Worm (Caenorhabditis elegans) whole organism, L4 larva: ENCODE measurements around the gene npr-4.

Source experiments
- D1046.2 ChIP-seq: fragments of 200-800 bp; sonication (Bioruptor generic); IDR thresholded peaks from 2 replicates; pipeline ENCODE4 v1.3.6; 2022; ENCODE audit warnings: missing genetic modification characterization, missing compliant biosample characterization
- F44E2.7 ChIP-seq: fragments of 200-800 bp; sonication (Bioruptor generic); IDR thresholded peaks from 2 replicates; pipeline ENCODE4 v2.1.2; 2022; ENCODE audit warnings: missing genetic modification characterization, missing compliant biosample characterization
- Y75B8A.6 ChIP-seq: fragments of 200-800 bp; sonication (Bioruptor generic); IDR thresholded peaks from 2 replicates; pipeline ENCODE4 v1.3.6; 2022; ENCODE audit warnings: missing genetic modification reagents, missing genetic modification characterization, missing compliant biosample characterization
- aha-1 ChIP-seq: fragments of 150-350 bp; peaks from one replicate; lab custom pipeline; 2014; ENCODE audit warnings: missing biosample characterization, missing genetic modification characterization
- ama-1 ChIP-seq: fragments of 150-350 bp; optimal IDR thresholded peaks from 2 replicates; lab custom pipeline; 2014; ENCODE audit warnings: inconsistent platforms, mixed read lengths
- ceh-28 ChIP-seq: fragments of 150-350 bp; optimal IDR thresholded peaks from 2 replicates; lab custom pipeline; 2014; ENCODE audit warnings: missing biosample characterization, missing genetic modification reagents, missing genetic modification characterization
- cey-2 ChIP-seq: sonication (generic microtip); optimal IDR thresholded peaks from 3 replicates; lab custom pipeline; 2017; ENCODE audit warnings: missing genetic modification characterization, mild to moderate bottlenecking, missing compliant biosample characterization, antibody characterized with exemption, borderline replicate concordance; ENCODE audit not compliant: insufficient read depth
- daf-16 ChIP-seq, 3 experiments: sonication (generic microtip); optimal IDR thresholded peaks; 2 replicates each; lab custom pipeline; 2016 to 2017; ENCODE audit warnings: missing genetic modification characterization in 3 of 3, missing genetic modification reagents in 3 of 3, mild to moderate bottlenecking in 2 of 3, missing compliant biosample characterization in 2 of 3, missing biosample characterization in 1 of 3, moderate library complexity in 1 of 3
- daf-8 ChIP-seq: fragments of 200-800 bp; sonication (Bioruptor generic); IDR thresholded peaks from 2 replicates; pipeline ENCODE4 v1.3.6; 2022; ENCODE audit warnings: missing genetic modification characterization, missing compliant biosample characterization
- dmd-6 ChIP-seq: fragments of 200-800 bp; sonication (Bioruptor generic); IDR thresholded peaks from 2 replicates; pipeline ENCODE4 v1.3.6; 2022; ENCODE audit warnings: missing genetic modification reagents, missing genetic modification characterization, missing compliant biosample characterization
- dve-1 ChIP-seq: sonication (generic microtip); optimal IDR thresholded peaks from 2 replicates; lab custom pipeline; 2017; ENCODE audit warnings: antibody characterized with exemption, mild to moderate bottlenecking, missing genetic modification characterization, missing compliant biosample characterization; ENCODE audit not compliant: insufficient read depth
- fkh-10 ChIP-seq: fragments of 150-350 bp; optimal IDR thresholded peaks from 2 replicates; lab custom pipeline; 2014; ENCODE audit warnings: missing biosample characterization, missing genetic modification reagents, missing genetic modification characterization
- fos-1 ChIP-seq: fragments of 150-350 bp; optimal IDR thresholded peaks from 2 replicates; lab custom pipeline; 2014; ENCODE audit warnings: missing biosample characterization, missing genetic modification characterization
- hlh-11 ChIP-seq: fragments of 200-800 bp; sonication (Bioruptor generic); optimal IDR thresholded peaks from 2 replicates; lab custom pipeline; 2018; ENCODE audit warnings: mild to moderate bottlenecking, missing genetic modification characterization, missing compliant biosample characterization
- hmg-1.1 ChIP-seq: fragments of 200-800 bp; sonication (Bioruptor generic); IDR thresholded peaks from 2 replicates; pipeline ENCODE4 v1.3.6; 2022; ENCODE audit warnings: missing genetic modification reagents, missing genetic modification characterization, missing compliant biosample characterization
- lim-7 ChIP-seq: fragments of 200-800 bp; sonication (Bioruptor generic); IDR thresholded peaks from 2 replicates; pipeline ENCODE4 v1.3.6; 2022; ENCODE audit warnings: missing genetic modification characterization, missing compliant biosample characterization
- lin-1 ChIP-seq: fragments of 200-800 bp; sonication (Bioruptor generic); IDR thresholded peaks from 2 replicates; pipeline ENCODE4 v1.3.6; 2022; ENCODE audit warnings: missing genetic modification reagents, missing genetic modification characterization, missing compliant biosample characterization
- lin-15B ChIP-seq: fragments of 150-350 bp; sonication (generic microtip); optimal IDR thresholded peaks from 3 replicates; lab custom pipeline; 2014; ENCODE audit warnings: missing biosample characterization, missing genetic modification characterization
- lsy-2 ChIP-seq, 2 experiments: fragments of 150-350 bp in 1 of 2; sonication (generic microtip) in 1 of 2; optimal IDR thresholded peaks; 2 replicates each; lab custom pipeline; 2014 to 2017; ENCODE audit warnings: missing biosample characterization in 2 of 2, missing genetic modification characterization in 2 of 2
- mdl-1 ChIP-seq, 2 experiments: fragments of 150-350 bp in 1 of 2; sonication (generic microtip) in 1 of 2; optimal IDR thresholded peaks; 2 replicates each; lab custom pipeline; 2014 to 2017; ENCODE audit warnings: missing biosample characterization in 2 of 2, missing genetic modification characterization in 2 of 2
- mdt-29 ChIP-seq: fragments of 200-800 bp; sonication (Bioruptor generic); IDR thresholded peaks from 2 replicates; pipeline ENCODE4 v1.3.6; 2022; ENCODE audit warnings: missing genetic modification reagents, missing genetic modification characterization, missing compliant biosample characterization
- mes-2 ChIP-seq: sonication (generic microtip); optimal IDR thresholded peaks from 2 replicates; lab custom pipeline; 2016; ENCODE audit warnings: missing genotype, mild to moderate bottlenecking, missing genetic modification characterization, missing compliant biosample characterization; ENCODE audit not compliant: poor library complexity, severe bottlenecking
- nhr-28 ChIP-seq: fragments of 150-350 bp; optimal IDR thresholded peaks from 2 replicates; lab custom pipeline; 2014; ENCODE audit warnings: missing biosample characterization, missing genetic modification characterization
- php-3 ChIP-seq: fragments of 200-800 bp; sonication (Bioruptor generic); IDR thresholded peaks from 2 replicates; pipeline ENCODE4 v1.3.6; 2022; ENCODE audit warnings: missing genetic modification reagents, missing genetic modification characterization, missing compliant biosample characterization
- pqm-1 ChIP-seq: sonication (generic microtip); optimal IDR thresholded peaks from 2 replicates; lab custom pipeline; 2017; ENCODE audit warnings: missing biosample characterization, missing genetic modification characterization
- saeg-2 ChIP-seq: fragments of 200-800 bp; sonication (Bioruptor generic); IDR thresholded peaks from 2 replicates; pipeline ENCODE4 v1.3.6; 2022; ENCODE audit warnings: missing genetic modification reagents, missing genetic modification characterization, missing compliant biosample characterization
- sdz-12 ChIP-seq: fragments of 200-800 bp; sonication (Bioruptor generic); optimal IDR thresholded peaks from 2 replicates; lab custom pipeline; 2018; ENCODE audit warnings: mild to moderate bottlenecking, missing genetic modification characterization, missing compliant biosample characterization
- snpc-4 ChIP-seq: fragments of 150-350 bp; optimal IDR thresholded peaks from 2 replicates; lab custom pipeline; 2014; ENCODE audit warnings: missing biosample characterization, missing genetic modification characterization
- zag-1 ChIP-seq: fragments of 150-350 bp; optimal IDR thresholded peaks from 2 replicates; lab custom pipeline; 2014; ENCODE audit warnings: missing biosample characterization, missing genetic modification characterization
- zip-11 ChIP-seq: fragments of 200-800 bp; sonication (Bioruptor generic); IDR thresholded peaks from 2 replicates; pipeline ENCODE4 v1.3.6; 2022; ENCODE audit warnings: missing genetic modification characterization, missing compliant biosample characterization

The npr-4 gene

ce11 chrX:12551633-12552032, at the start of gene npr-4:
Gene npr-4 (minus strand): TSS chrX:12551684.
- TF ChIP-seq lim-7 (GFP tag; lab: Robert Waterston, UW) (no peak), mes-2 (tag; lab: Kevin White, UChicago) (no peak), F44E2.7 (GFP tag; lab: Robert Waterston, UW) (no peak), lin-15B (tag; lab: Kevin White, UChicago) (no peak), ama-1 (lab: Kevin White, UChicago) (no peak), D1046.2 (GFP tag; lab: Robert Waterston, UW) (no peak), Y75B8A.6 (GFP tag; lab: Robert Waterston, UW) (no peak), ceh-28 (tag; lab: Kevin White, UChicago) (no peak), zag-1 (tag; lab: Kevin White, UChicago) (no peak), lsy-2 (tag; optimal IDR thresholded peaks at IDR 0.05; lab: Kevin White, UChicago) (no peak), sdz-12 (GFP tag; lab: Kevin White, UChicago) (no peak), mdt-29 (GFP tag; lab: Robert Waterston, UW) (no peak), zip-11 (no peak), hlh-11 (no peak)

DNA sequence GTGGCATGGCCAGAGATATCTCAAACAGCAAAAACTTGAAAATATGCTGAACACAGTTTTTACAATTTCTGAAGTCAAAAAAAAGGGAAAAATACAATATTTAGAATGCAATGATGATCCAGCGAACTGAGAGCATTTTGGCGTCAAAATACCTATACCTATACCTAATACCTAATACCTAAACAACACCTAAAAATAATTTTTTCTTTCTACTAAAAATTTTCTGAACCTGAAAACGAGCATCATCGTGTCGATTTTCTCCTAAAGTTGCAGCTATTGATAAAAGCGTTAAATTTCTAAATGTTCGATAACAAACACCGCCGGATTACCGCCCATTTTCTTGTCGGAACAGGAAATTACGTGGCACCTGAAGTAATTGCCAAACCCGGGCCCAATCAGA, 45.4 kb upstream of the npr-4 start, which contains the start of gene T24D5.4:
Gene T24D5.4, plus strand, starts transcription at position 301 of the 400 bp plus-strand sequence.
- TF ChIP-seq aha-1: peak; percentile 53
- TF ChIP-seq lin-1 (GFP tag; lab: Robert Waterston, UW): no peak

DNA sequence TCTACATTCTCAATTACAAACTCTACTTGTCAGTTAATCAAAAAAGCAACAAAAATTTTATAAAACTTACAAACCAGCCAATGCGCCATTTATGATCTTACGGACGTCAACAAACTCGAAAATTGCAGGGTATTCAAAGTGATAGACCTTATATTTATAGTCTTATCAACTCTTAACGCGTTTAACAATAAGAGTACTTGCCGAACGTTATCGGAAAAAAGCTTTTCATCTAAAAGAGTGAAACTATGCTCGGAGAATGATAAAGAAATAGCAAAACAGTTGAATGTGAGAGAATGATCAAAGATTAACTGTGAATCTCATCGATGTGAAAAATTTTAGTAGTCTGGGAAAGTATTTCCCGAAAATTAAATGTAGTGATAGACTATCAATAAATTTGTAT, 44.5 kb upstream of the npr-4 start:
- TF ChIP-seq mes-2 (tag; lab: Kevin White, UChicago): no peak
- peak; percentile 61; the same call in 1 of the 2 replicates for TF ChIP-seq dmd-6 (GFP tag; lab: Robert Waterston, UW)
- 0 out of 2 replicates have a peak, but pooled peaks have one; percentile 29 for TF ChIP-seq php-3 (GFP tag; lab: Robert Waterston, UW)
- TF ChIP-seq pqm-1 (tag; lab: Kevin White, UChicago): peak; percentile 68
- TF ChIP-seq nhr-28 (tag; lab: Kevin White, UChicago): peak; percentile 35
- TF ChIP-seq dve-1: peak; percentile 41
- TF ChIP-seq daf-16 (GFP tag; optimal IDR thresholded peaks at IDR 0.05; lab: Kevin White, UChicago): no peak
- peak; percentile 92 for TF ChIP-seq daf-16 (tag; optimal IDR thresholded peaks at IDR 0.05; lab: Kevin White, UChicago)
- TF ChIP-seq mdl-1 (tag; optimal IDR thresholded peaks at IDR 0.05; lab: Kevin White, UChicago): no peak
- TF ChIP-seq, all 104 proteins: peak for 6

DNA sequence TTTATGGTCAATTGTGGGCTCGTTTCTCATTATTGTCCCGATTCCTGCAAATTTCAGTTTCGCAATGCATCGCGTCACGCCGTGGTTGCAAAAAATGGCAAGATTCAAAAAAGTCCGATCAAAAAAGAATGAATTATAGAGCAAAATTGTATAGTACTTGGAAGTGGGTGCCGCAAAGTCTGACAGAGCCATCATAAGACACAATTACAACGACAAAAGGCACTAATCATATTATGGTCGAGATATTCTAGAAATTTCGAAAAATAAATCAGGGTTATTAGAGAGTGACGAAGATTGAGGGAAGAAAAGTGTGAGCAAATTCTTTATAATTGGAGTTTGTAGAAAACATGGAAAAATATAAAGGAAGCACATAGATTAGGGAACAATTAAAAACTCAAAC, 43.7 kb upstream of the npr-4 start:
- TF ChIP-seq zip-11 (no peak), aha-1 (peak; percentile 11), zag-1 (tag; lab: Kevin White, UChicago) (no peak), snpc-4 (no peak), fos-1 (tag; lab: Kevin White, UChicago) (no peak), daf-8 (GFP tag; lab: Robert Waterston, UW) (no peak), F44E2.7 (GFP tag; lab: Robert Waterston, UW) (no peak), cey-2 (tag; lab: Kevin White, UChicago) (no peak)

ce11 chrX:12589503-12589902, 38.0 kb upstream of the npr-4 start:
- TF ChIP-seq fkh-10 (GFP tag; lab: Kevin White, UChicago) (peak; percentile 5), hmg-1.1 (GFP tag; lab: Robert Waterston, UW) (0 out of 2 replicates have a peak, but pooled peaks have one; percentile 9), saeg-2 (GFP tag; lab: Robert Waterston, UW) (no peak)

DNA sequence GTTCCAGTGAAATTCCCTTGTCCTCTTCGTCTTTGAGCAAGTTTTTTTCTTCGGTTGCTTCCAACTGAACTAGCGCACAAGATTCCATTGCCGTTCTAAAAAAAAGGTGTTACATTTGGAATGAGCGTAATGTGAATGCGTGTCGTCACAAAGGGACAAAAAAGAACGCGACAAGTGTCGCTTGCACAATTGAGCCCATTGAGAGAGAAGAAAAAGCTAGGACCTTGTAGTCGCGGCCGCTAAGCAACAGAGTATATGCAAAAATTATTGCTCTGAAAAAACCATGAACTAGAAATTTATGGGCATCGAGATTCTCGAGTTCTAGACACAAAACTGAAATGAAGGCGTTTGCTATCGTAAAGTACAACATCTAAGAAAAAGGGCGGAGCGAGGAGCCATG, 34.9 kb upstream of the npr-4 start, which contains the start of gene T24D5.2:
Gene T24D5.2, minus strand, starts transcription at position 101 of the 400 bp plus-strand sequence.
- TF ChIP-seq zag-1 (tag; lab: Kevin White, UChicago) (no peak), aha-1 (peak; percentile 26)
